Fruit fly (Drosophila melanogaster) whole organism, pupa: ENCODE results near the gene Kr-h2.

Experiments
- CG10348 ChIP-seq: fragments of 200-800 bp; sonication (Bioruptor generic); IDR thresholded peaks from 2 replicates; pipeline ENCODE4 v1.3.6; 2022; ENCODE audit warnings: missing biosample characterization, missing genetic modification characterization
- CG12605 ChIP-seq: fragments of 200-800 bp; sonication (Bioruptor generic); IDR thresholded peaks from 2 replicates; pipeline ENCODE4 v1.3.6; 2022; ENCODE audit warnings: missing biosample characterization, missing genetic modification characterization
- CG13204 ChIP-seq: fragments of 200-800 bp; sonication (Bioruptor generic); optimal IDR thresholded peaks from 2 replicates; lab custom pipeline; 2018; ENCODE audit warnings: missing biosample characterization, mild to moderate bottlenecking, missing genetic modification characterization, moderate library complexity
- CG14655 ChIP-seq: fragments of 200-800 bp; sonication (Bioruptor generic); optimal IDR thresholded peaks from 3 replicates; lab custom pipeline; 2017; ENCODE audit warnings: mild to moderate bottlenecking, missing biosample characterization, missing genetic modification reagents, missing genetic modification characterization
- CG15710 ChIP-seq: fragments of 200-800 bp; sonication (Bioruptor generic); optimal IDR thresholded peaks from 2 replicates; lab custom pipeline; 2018; ENCODE audit warnings: missing biosample characterization, mild to moderate bottlenecking, missing genetic modification characterization, moderate library complexity
- CG17806 ChIP-seq: fragments of 200-800 bp; sonication (Bioruptor generic); optimal IDR thresholded peaks from 2 replicates; lab custom pipeline; 2018; ENCODE audit warnings: missing biosample characterization, mild to moderate bottlenecking, missing genetic modification characterization, moderate library complexity
- CG32121 ChIP-seq: fragments of 200-800 bp; sonication (Bioruptor generic); IDR thresholded peaks from 2 replicates; pipeline ENCODE4 v1.3.6; 2022; ENCODE audit warnings: missing biosample characterization, missing genetic modification characterization
- CG34367 ChIP-seq: fragments of 200-800 bp; sonication (Bioruptor generic); optimal IDR thresholded peaks from 2 replicates; lab custom pipeline; 2018; ENCODE audit warnings: missing biosample characterization, mild to moderate bottlenecking, missing genetic modification characterization
- CG4496 ChIP-seq: fragments of 200-800 bp; sonication (Bioruptor generic); IDR thresholded peaks from 3 replicates; pipeline ENCODE4 v1.3.6; 2022; ENCODE audit warnings: missing biosample characterization, missing genetic modification characterization
- CG8159 ChIP-seq: fragments of 200-800 bp; sonication (Bioruptor generic); optimal IDR thresholded peaks from 3 replicates; lab custom pipeline; 2018; ENCODE audit warnings: missing biosample characterization, mild to moderate bottlenecking, missing genetic modification characterization, moderate library complexity
- CG8301 ChIP-seq: fragments of 200-800 bp; sonication (Bioruptor generic); optimal IDR thresholded peaks from 2 replicates; lab custom pipeline; 2018; ENCODE audit warnings: missing biosample characterization, mild to moderate bottlenecking, missing genetic modification characterization
- CG9948 ChIP-seq: fragments of 200-800 bp; sonication (Bioruptor generic); optimal IDR thresholded peaks from 2 replicates; lab custom pipeline; 2018; ENCODE audit warnings: missing biosample characterization, mild to moderate bottlenecking, missing genetic modification characterization, moderate library complexity
- D1 ChIP-seq: fragments of 200-800 bp; sonication (Bioruptor generic); optimal IDR thresholded peaks from 2 replicates; lab custom pipeline; 2018; ENCODE audit warnings: missing biosample characterization, mild to moderate bottlenecking, missing genetic modification characterization, moderate library complexity
- EcR ChIP-seq: fragments of 200-800 bp; sonication (Bioruptor generic); optimal IDR thresholded peaks from 3 replicates; lab custom pipeline; 2019; ENCODE audit warnings: missing biosample characterization, missing genetic modification characterization, mild to moderate bottlenecking, moderate library complexity, missing genetic modification reagents
- Ets98B ChIP-seq: fragments of 200-800 bp; sonication (Bioruptor generic); IDR thresholded peaks from 2 replicates; pipeline ENCODE4 v1.3.6; 2022; ENCODE audit warnings: missing biosample characterization, missing genetic modification characterization
- Pif1A ChIP-seq: fragments of 200-800 bp; sonication (Bioruptor generic); optimal IDR thresholded peaks from 3 replicates; lab custom pipeline; 2016; ENCODE audit warnings: missing biosample characterization, missing genetic modification characterization
- Pif1B ChIP-seq: fragments of 200-800 bp; sonication (Bioruptor generic); optimal IDR thresholded peaks from 3 replicates; lab custom pipeline; 2016; ENCODE audit warnings: missing biosample characterization, missing genetic modification characterization
- Snoo ChIP-seq: fragments of 200-800 bp; sonication (Bioruptor generic); optimal IDR thresholded peaks from 3 replicates; lab custom pipeline; 2017; ENCODE audit warnings: missing biosample characterization, mild to moderate bottlenecking, missing genetic modification characterization, inconsistent platforms
- fd96Ca ChIP-seq: fragments of 200-800 bp; sonication (Bioruptor generic); IDR thresholded peaks from 3 replicates; pipeline ENCODE4 v1.3.6; 2022; ENCODE audit warnings: missing biosample characterization, missing genetic modification characterization
- gl ChIP-seq: fragments of 200-800 bp; sonication (Bioruptor generic); optimal IDR thresholded peaks from 2 replicates; lab custom pipeline; 2018; ENCODE audit warnings: missing biosample characterization, mild to moderate bottlenecking, missing genetic modification characterization
- rn ChIP-seq: fragments of 200-800 bp; sonication (Bioruptor generic); IDR thresholded peaks from 2 replicates; pipeline ENCODE4 v1.3.6; 2022; ENCODE audit warnings: missing biosample characterization, missing genetic modification characterization

Kr-h2 gene

dm6 chr2L:6060210-6060609, 10.6 kb upstream of the Kr-h2 start, which contains the start of gene CG34180:
CG34180 (plus strand) TSS chr2L:6060510.
- no peak for TF ChIP-seq Pif1A (GFP tag; lab: Kevin White, UChicago)
- TF ChIP-seq gl (tag; lab: Kevin White, UChicago): no peak
- TF ChIP-seq EcR (GFP tag; lab: Kevin White, UChicago): no peak
- TF ChIP-seq CG8301: no peak
- no peak for TF ChIP-seq Snoo
- no peak for TF ChIP-seq rn (GFP tag; lab: Robert Waterston, UW)
- TF ChIP-seq CG10348 (GFP tag; lab: Robert Waterston, UW): no peak
- TF ChIP-seq CG8159 (tag; lab: Kevin White, UChicago): no peak

- TF ChIP-seq EcR (GFP tag; lab: Kevin White, UChicago) (peak; percentile 29), CG12605 (GFP tag; lab: Robert Waterston, UW) (peak; percentile 46), CG34367 (tag; lab: Kevin White, UChicago) (peak; percentile 45), Pif1B (no peak), Pif1A (GFP tag; lab: Kevin White, UChicago) (no peak), CG32121 (GFP tag; lab: Robert Waterston, UW) (peak; percentile 78), CG10348 (GFP tag; lab: Robert Waterston, UW) (no peak), rn (GFP tag; lab: Robert Waterston, UW) (peak; percentile 73), CG13204 (GFP tag; lab: Kevin White, UChicago) (no peak), CG8301 (no peak), CG17806 (tag; lab: Kevin White, UChicago) (peak; percentile 69), fd96Ca (GFP tag; lab: Robert Waterston, UW) (peak; percentile 88), gl (tag; lab: Kevin White, UChicago) (peak; percentile 8), CG14655 (GFP tag; lab: Kevin White, UChicago) (no peak), D1 (no peak), CG8159 (tag; lab: Kevin White, UChicago) (peak; percentile 74), CG4496 (GFP tag; lab: Robert Waterston, UW) (peak; percentile 86), Snoo (peak; percentile 69), CG15710 (peak; percentile 61), CG9948 (tag; lab: Kevin White, UChicago) (peak; percentile 57), Ets98B (peak; percentile 79)
These were observed 8.3 kb upstream of the Kr-h2 start, which contains the start of the genes ND-51 and CG13994 for dm6 chr2L:6062382-6063082. ND-51 (minus strand) TSS chr2L:6062757. CG13994 (plus strand) TSS chr2L:6062989.

dm6 chr2L:6065823-6066222, 5.0 kb upstream of the Kr-h2 start, which contains the start of the genes Fbw5 and CG9147:
Fbw5 (minus strand) TSS chr2L:6065953.
CG9147 (plus strand) TSS chr2L:6065997.
- peak; percentile 98 for TF ChIP-seq rn (GFP tag; lab: Robert Waterston, UW)
- peak; percentile 99 for TF ChIP-seq CG8159 (tag; lab: Kevin White, UChicago)
- peak; percentile 97 for TF ChIP-seq CG13204 (GFP tag; lab: Kevin White, UChicago)
- peak; percentile 100 for TF ChIP-seq CG14655 (GFP tag; lab: Kevin White, UChicago)
- peak; percentile 99 for TF ChIP-seq CG17806 (tag; lab: Kevin White, UChicago)
- peak; percentile 98 for TF ChIP-seq fd96Ca (GFP tag; lab: Robert Waterston, UW)
- TF ChIP-seq EcR (GFP tag; lab: Kevin White, UChicago): peak; percentile 79
- peak; percentile 100 for TF ChIP-seq Pif1A (GFP tag; lab: Kevin White, UChicago)
- TF ChIP-seq Pif1B: peak; percentile 100
- no peak for TF ChIP-seq D1
- TF ChIP-seq Ets98B: peak; percentile 99
- TF ChIP-seq CG34367 (tag; lab: Kevin White, UChicago): peak; percentile 100
- TF ChIP-seq CG8301: peak; percentile 99
- TF ChIP-seq CG10348 (GFP tag; lab: Robert Waterston, UW): peak; percentile 98
- peak; percentile 100 for TF ChIP-seq CG15710
- peak; percentile 100 for TF ChIP-seq Snoo
- peak; percentile 99 for TF ChIP-seq CG32121 (GFP tag; lab: Robert Waterston, UW)
- TF ChIP-seq CG4496 (GFP tag; lab: Robert Waterston, UW): peak; percentile 100
- peak; percentile 99 for TF ChIP-seq CG9948 (tag; lab: Kevin White, UChicago)
- TF ChIP-seq CG12605 (GFP tag; lab: Robert Waterston, UW): peak; percentile 100
- peak; percentile 98 for TF ChIP-seq gl (tag; lab: Kevin White, UChicago)

- TF ChIP-seq CG15710 (no peak), CG8301 (no peak), EcR (GFP tag; lab: Kevin White, UChicago) (no peak), rn (GFP tag; lab: Robert Waterston, UW) (no peak), CG8159 (tag; lab: Kevin White, UChicago) (no peak), CG10348 (GFP tag; lab: Robert Waterston, UW) (no peak), Ets98B (peak; percentile 18; the same call in 1 of the 2 replicates), CG4496 (GFP tag; lab: Robert Waterston, UW) (0 out of 3 replicates have a peak, but pooled peaks have one; percentile 19), CG32121 (GFP tag; lab: Robert Waterston, UW) (no peak), CG13204 (GFP tag; lab: Kevin White, UChicago) (no peak), Pif1B (no peak), CG9948 (tag; lab: Kevin White, UChicago) (no peak), CG34367 (tag; lab: Kevin White, UChicago) (no peak), CG17806 (tag; lab: Kevin White, UChicago) (no peak)
These were observed 2.1 kb upstream of the Kr-h2 start, which contains the start of the genes CG9150 and Pfdn1 for dm6 chr2L:6068544-6069251. CG9150 (minus strand) TSS chr2L:6068594. Pfdn1 (plus strand) TSS chr2L:6069079.
